Fruit fly (Drosophila melanogaster) whole organism, embryonic: Measurements from ENCODE around the gene prd1.

Experiments used
- Bdp1 ChIP-seq: fragments of 200-800 bp; sonication (Bioruptor generic); optimal IDR thresholded peaks from 3 replicates; lab custom pipeline; 2016; ENCODE audit warnings: missing biosample characterization, missing genetic modification characterization
- CG10366 ChIP-seq: fragments of 200-800 bp; sonication (Bioruptor generic); IDR thresholded peaks from 2 replicates; pipeline ENCODE4 v1.3.6; 2022; ENCODE audit warnings: missing biosample characterization, missing genetic modification characterization
- CG13287 ChIP-seq: fragments of 200-800 bp; sonication (Bioruptor generic); IDR thresholded peaks from 2 replicates; pipeline ENCODE4 v1.3.6; 2022; ENCODE audit warnings: missing biosample characterization, missing genetic modification characterization; ENCODE audit not compliant: partially characterized antibody
- CG14014 ChIP-seq: fragments of 200-800 bp; sonication (Bioruptor generic); IDR thresholded peaks from 2 replicates; pipeline ENCODE4 v1.3.6; 2022; ENCODE audit warnings: missing biosample characterization, missing genetic modification characterization
- CG15479 ChIP-seq: fragments of 200-800 bp; sonication (Bioruptor generic); optimal IDR thresholded peaks from 3 replicates; lab custom pipeline; 2019; ENCODE audit warnings: missing biosample characterization, mild to moderate bottlenecking, missing genetic modification characterization, moderate library complexity
- CG16863 ChIP-seq: fragments of 200-800 bp; sonication (Bioruptor generic); optimal IDR thresholded peaks from 3 replicates; lab custom pipeline; 2016; ENCODE audit warnings: missing biosample characterization, missing genetic modification characterization
- CG1792 ChIP-seq: fragments of 200-800 bp; sonication (Bioruptor generic); optimal IDR thresholded peaks from 2 replicates; lab custom pipeline; 2016; ENCODE audit warnings: missing biosample characterization, missing genetic modification characterization
- CG18764 ChIP-seq: fragments of 200-800 bp; sonication (Bioruptor generic); optimal IDR thresholded peaks from 3 replicates; lab custom pipeline; 2016; ENCODE audit warnings: missing biosample characterization, missing genetic modification characterization
- CG2712 ChIP-seq: fragments of 200-800 bp; optimal IDR thresholded peaks from 3 replicates; lab custom pipeline; 2019; ENCODE audit warnings: missing biosample characterization, mild to moderate bottlenecking, missing genetic modification characterization, moderate library complexity
- CG7372 ChIP-seq: fragments of 200-800 bp; sonication (Bioruptor generic); IDR thresholded peaks from 2 replicates; pipeline ENCODE4 v1.3.6; 2022; ENCODE audit warnings: missing biosample characterization, missing genetic modification characterization
- CG7745 ChIP-seq: fragments of 200-800 bp; sonication (Bioruptor generic); optimal IDR thresholded peaks from 2 replicates; lab custom pipeline; 2018; ENCODE audit warnings: missing biosample characterization, mild to moderate bottlenecking, missing genetic modification characterization, moderate library complexity
- CG7987 ChIP-seq: fragments of 200-800 bp; sonication (Bioruptor generic); optimal IDR thresholded peaks from 2 replicates; lab custom pipeline; 2018; ENCODE audit warnings: missing biosample characterization, mild to moderate bottlenecking, missing genetic modification characterization, moderate library complexity
- CG8290 ChIP-seq, 3 experiments: fragments of 200-800 bp; sonication (Bioruptor generic); optimal IDR thresholded peaks; 2 replicates each; lab custom pipeline; 2016 to 2019; ENCODE audit warnings: missing biosample characterization in 3 of 3, missing genetic modification characterization in 3 of 3, mild to moderate bottlenecking in 2 of 3, moderate library complexity in 1 of 3
- CG8478 ChIP-seq: fragments of >200 bp; optimal IDR thresholded peaks from 2 replicates; lab custom pipeline; 2018
- CG8924 ChIP-seq: fragments of 200-800 bp; optimal IDR thresholded peaks from 3 replicates; lab custom pipeline; 2019; ENCODE audit warnings: missing biosample characterization, mild to moderate bottlenecking, missing genetic modification characterization, moderate library complexity
- Dad ChIP-seq: fragments of 200-800 bp; sonication (Bioruptor generic); optimal IDR thresholded peaks from 3 replicates; lab custom pipeline; 2016; ENCODE audit warnings: missing biosample characterization, missing genetic modification characterization
- HHEX ChIP-seq: fragments of 200-800 bp; sonication (Bioruptor generic); optimal IDR thresholded peaks from 3 replicates; lab custom pipeline; 2017; ENCODE audit warnings: missing biosample characterization, mild to moderate bottlenecking, missing genetic modification characterization, missing genetic modification reagents
- Hr51 ChIP-seq, 2 experiments: fragments of 200-800 bp; sonication (Bioruptor generic); optimal IDR thresholded peaks; 2 replicates in 1 of 2; 3 replicates in 1 of 2; lab custom pipeline; 2016 to 2018; ENCODE audit warnings: missing biosample characterization in 2 of 2, missing genetic modification characterization in 2 of 2, mild to moderate bottlenecking in 1 of 2, moderate library complexity in 1 of 2
- MESR4 ChIP-seq: fragments of 200-800 bp; sonication (Bioruptor generic); optimal IDR thresholded peaks from 2 replicates; lab custom pipeline; 2018; ENCODE audit warnings: missing biosample characterization, mild to moderate bottlenecking, missing genetic modification characterization, moderate library complexity
- Opbp ChIP-seq: fragments of 200-800 bp; sonication (Bioruptor generic); IDR thresholded peaks from 3 replicates; pipeline ENCODE4 v1.3.6; 2022; ENCODE audit warnings: missing biosample characterization, missing genetic modification characterization; ENCODE audit not compliant: partially characterized antibody
- Pdp1 ChIP-seq, 2 experiments: fragments of 200-800 bp; sonication (Bioruptor generic); optimal IDR thresholded peaks; 3 replicates each; lab custom pipeline; 2016; ENCODE audit warnings: missing biosample characterization in 2 of 2, missing genetic modification characterization in 2 of 2, mild to moderate bottlenecking in 1 of 2, moderate library complexity in 1 of 2
- Trl ChIP-seq, 3 experiments: fragments of >200 bp in 2 of 3; fragments of 200-800 bp in 1 of 3; sonication (Bioruptor generic) in 1 of 3; optimal IDR thresholded peaks; 2 replicates in 1 of 3; 3 replicates in 2 of 3; lab custom pipeline; 2016 to 2017; ENCODE audit warnings: missing biosample characterization in 1 of 3, missing genetic modification characterization in 1 of 3
- YL-1 ChIP-seq: fragments of 200-800 bp; sonication (Bioruptor generic); optimal IDR thresholded peaks from 3 replicates; lab custom pipeline; 2017; ENCODE audit warnings: missing biosample characterization, mild to moderate bottlenecking, missing genetic modification characterization
- ab ChIP-seq: fragments of 200-800 bp; sonication (Bioruptor generic); optimal IDR thresholded peaks from 2 replicates; lab custom pipeline; 2016; ENCODE audit warnings: missing biosample characterization, missing genetic modification characterization
- ac ChIP-seq: fragments of 200-800 bp; sonication (Bioruptor generic); optimal IDR thresholded peaks from 3 replicates; lab custom pipeline; 2017; ENCODE audit warnings: missing biosample characterization, mild to moderate bottlenecking, missing genetic modification characterization
- ash1 ChIP-seq: fragments of 200-800 bp; sonication (Bioruptor generic); optimal IDR thresholded peaks from 2 replicates; lab custom pipeline; 2018; ENCODE audit warnings: missing biosample characterization, mild to moderate bottlenecking, missing genetic modification characterization
- ato ChIP-seq: fragments of 200-800 bp; sonication (Bioruptor generic); IDR thresholded peaks from 2 replicates; pipeline ENCODE4 v1.3.6; 2022; ENCODE audit warnings: missing biosample characterization, missing genetic modification characterization; ENCODE audit not compliant: partially characterized antibody
- az2 ChIP-seq: fragments of 200-800 bp; sonication (Bioruptor generic); optimal IDR thresholded peaks from 3 replicates; lab custom pipeline; 2016; ENCODE audit warnings: missing biosample characterization, missing genetic modification characterization
- caup ChIP-seq: fragments of 200-800 bp; sonication (Bioruptor generic); optimal IDR thresholded peaks from 3 replicates; lab custom pipeline; 2017; ENCODE audit warnings: missing biosample characterization, mild to moderate bottlenecking, missing genetic modification characterization, moderate library complexity; ENCODE audit not compliant: severe bottlenecking
- cg ChIP-seq: fragments of 200-800 bp; sonication (Bioruptor generic); optimal IDR thresholded peaks from 3 replicates; lab custom pipeline; 2019; ENCODE audit warnings: missing biosample characterization, mild to moderate bottlenecking, missing genetic modification characterization, moderate library complexity
- chn ChIP-seq: fragments of 200-800 bp; sonication (Bioruptor generic); optimal IDR thresholded peaks from 2 replicates; lab custom pipeline; 2016; ENCODE audit warnings: missing biosample characterization, missing genetic modification characterization
- crc ChIP-seq: fragments of 200-800 bp; sonication (Bioruptor generic); optimal IDR thresholded peaks from 2 replicates; lab custom pipeline; 2016; ENCODE audit warnings: missing biosample characterization, missing genetic modification characterization
- dati ChIP-seq: fragments of 200-800 bp; sonication (Bioruptor generic); IDR thresholded peaks from 2 replicates; pipeline ENCODE4 v1.3.6; 2022; ENCODE audit warnings: missing biosample characterization, missing genetic modification characterization
- disco-r ChIP-seq: fragments of 200-800 bp; sonication (Bioruptor generic); optimal IDR thresholded peaks from 2 replicates; lab custom pipeline; 2016; ENCODE audit warnings: missing biosample characterization, missing genetic modification characterization
- eyg ChIP-seq: fragments of 200-800 bp; sonication (Bioruptor generic); optimal IDR thresholded peaks from 3 replicates; lab custom pipeline; 2016; ENCODE audit warnings: missing biosample characterization, missing genetic modification characterization
- hkb ChIP-seq, 2 experiments: fragments of 200-800 bp in 1 of 2; fragments of >200 bp in 1 of 2; sonication (Bioruptor generic) in 1 of 2; IDR thresholded peaks in 1 of 2; optimal IDR thresholded peaks in 1 of 2; 2 replicates each; pipeline versions ENCODE4 v1.3.6 to Lab custom; 2017 to 2022; ENCODE audit warnings: missing biosample characterization in 1 of 2, missing genetic modification characterization in 1 of 2
- ind ChIP-seq: fragments of 200-800 bp; sonication (Bioruptor generic); optimal IDR thresholded peaks from 3 replicates; lab custom pipeline; 2016; ENCODE audit warnings: missing biosample characterization, missing genetic modification characterization
- kay ChIP-seq: fragments of 200-800 bp; sonication (Bioruptor generic); optimal IDR thresholded peaks from 2 replicates; lab custom pipeline; 2016; ENCODE audit warnings: missing biosample characterization, missing genetic modification characterization
- kni ChIP-seq: fragments of 200-800 bp; sonication (Bioruptor generic); optimal IDR thresholded peaks from 3 replicates; lab custom pipeline; 2017; ENCODE audit warnings: mild to moderate bottlenecking, missing biosample characterization, missing genetic modification reagents, missing genetic modification characterization
- lmd ChIP-seq: fragments of 200-800 bp; sonication (Bioruptor generic); IDR thresholded peaks from 2 replicates; pipeline ENCODE4 v1.3.6; 2022; ENCODE audit warnings: missing biosample characterization, missing genetic modification characterization
- nerfin-2 ChIP-seq: fragments of 200-800 bp; sonication (Bioruptor generic); IDR thresholded peaks from 2 replicates; pipeline ENCODE4 v1.3.6; 2022; ENCODE audit warnings: missing biosample characterization, missing genetic modification characterization; ENCODE audit not compliant: partially characterized antibody
- nom ChIP-seq: fragments of 200-800 bp; sonication (Bioruptor generic); optimal IDR thresholded peaks from 2 replicates; lab custom pipeline; 2017; ENCODE audit warnings: missing biosample characterization, missing genetic modification characterization, mild to moderate bottlenecking, moderate library complexity, missing genetic modification reagents
- pros ChIP-seq: fragments of 200-800 bp; sonication (Bioruptor generic); optimal IDR thresholded peaks from 3 replicates; lab custom pipeline; 2019; ENCODE audit warnings: missing biosample characterization, mild to moderate bottlenecking, missing genetic modification characterization, moderate library complexity
- repo ChIP-seq: fragments of 200-800 bp; sonication (Bioruptor generic); optimal IDR thresholded peaks from 2 replicates; lab custom pipeline; 2016; ENCODE audit warnings: missing biosample characterization, missing genetic modification characterization
- seq ChIP-seq: fragments of 200-800 bp; sonication (Bioruptor generic); IDR thresholded peaks from 2 replicates; pipeline ENCODE4 v1.3.6; 2022; ENCODE audit warnings: missing biosample characterization, missing genetic modification characterization
- slbo ChIP-seq: fragments of 200-800 bp; sonication (Bioruptor generic); IDR thresholded peaks from 2 replicates; pipeline ENCODE4 v1.3.6; 2022; ENCODE audit warnings: missing biosample characterization, missing genetic modification characterization
- tin ChIP-seq: fragments of 200-800 bp; sonication (Bioruptor generic); optimal IDR thresholded peaks from 3 replicates; lab custom pipeline; 2016; ENCODE audit warnings: missing biosample characterization, missing genetic modification characterization
- wek ChIP-seq: fragments of 200-800 bp; sonication (Bioruptor generic); optimal IDR thresholded peaks from 3 replicates; lab custom pipeline; 2018; ENCODE audit warnings: missing biosample characterization, mild to moderate bottlenecking, missing genetic modification characterization, moderate library complexity

Gene prd1

dm6 chr3R:11764279-11764880, 22.4 kb downstream of the prd1 start, which contains the start of gene Lk6 (continued):
- TF ChIP-seq CG13287 (no peak), chn (GFP tag; lab: Kevin White, UChicago) (no peak), CG8478 (lab: Kevin White, UChicago) (peak; percentile 39), ac (no peak), CG18764 (peak; percentile 38), Pdp1 (GFP tag; optimal IDR thresholded peaks at IDR 0.05; lab: Kevin White, UChicago) (peak in 1 of 2 experiments; percentile 75), az2 (peak; percentile 22), HHEX (GFP tag; lab: Kevin White, UChicago) (peak; percentile 61), Opbp (GFP tag; lab: Robert Waterston, UW) (no peak), hkb (optimal IDR thresholded peaks at IDR 0.05; lab: Kevin White, UChicago) (peak; percentile 84), hkb (GFP tag; IDR thresholded peaks at IDR 0.05; lab: Robert Waterston, UW) (no peak), kay (peak; percentile 10), CG7372 (GFP tag; lab: Robert Waterston, UW) (no peak), kni (GFP tag; lab: Kevin White, UChicago) (no peak), nom (GFP tag; lab: Kevin White, UChicago) (peak; percentile 90), ato (GFP tag; lab: Robert Waterston, UW) (no peak), Dad (peak; percentile 42), caup (GFP tag; lab: Kevin White, UChicago) (peak; percentile 82), repo (no peak), nerfin-2 (no peak), CG16863 (GFP tag; lab: Kevin White, UChicago) (peak; percentile 9), tin (no peak), lmd (GFP tag; lab: Robert Waterston, UW) (no peak), CG1792 (GFP tag; lab: Kevin White, UChicago) (peak; percentile 9), Trl (optimal IDR thresholded peaks at IDR 0.05; lab: Kevin White, UChicago) (no peak), Trl (GFP tag; optimal IDR thresholded peaks at IDR 0.05; lab: Kevin White, UChicago) (peak; percentile 14), ind (GFP tag; lab: Kevin White, UChicago) (no peak), ab (GFP tag; lab: Kevin White, UChicago) (no peak), CG8924 (tag; lab: Kevin White, UChicago) (peak; percentile 48), ash1 (no peak), dati (GFP tag; lab: Robert Waterston, UW) (no peak), disco-r (GFP tag; lab: Kevin White, UChicago) (no peak), eyg (GFP tag; lab: Kevin White, UChicago) (no peak), Bdp1 (GFP tag; lab: Kevin White, UChicago) (peak; percentile 16), MESR4 (peak; percentile 85), CG14014 (GFP tag; lab: Robert Waterston, UW) (no peak), CG2712 (tag; lab: Kevin White, UChicago) (peak; percentile 71), seq (GFP tag; lab: Robert Waterston, UW) (no peak), cg (GFP tag; lab: Kevin White, UChicago) (no peak), wek (GFP tag; lab: Kevin White, UChicago) (peak; percentile 64), CG8290 (GFP tag; optimal IDR thresholded peaks at IDR 0.05; lab: Kevin White, UChicago) (peak; percentile 60), CG8290 (tag; optimal IDR thresholded peaks at IDR 0.05; lab: Kevin White, UChicago) (peak; percentile 23 to 90), CG7745 (tag; lab: Kevin White, UChicago) (no peak), CG7987 (GFP tag; lab: Kevin White, UChicago) (peak; percentile 81), pros (GFP tag; lab: Kevin White, UChicago) (no peak), crc (GFP tag; lab: Kevin White, UChicago) (no peak), Hr51 (GFP tag; optimal IDR thresholded peaks at IDR 0.05; lab: Kevin White, UChicago) (peak; percentile 28 to 55), CG15479 (GFP tag; lab: Kevin White, UChicago) (peak; percentile 17), slbo (GFP tag; lab: Robert Waterston, UW) (no peak), YL-1 (GFP tag; lab: Kevin White, UChicago) (peak; percentile 86), CG10366 (GFP tag; lab: Robert Waterston, UW) (no peak)
